Fruit fly (Drosophila melanogaster) whole organism, embryonic: ENCODE results near the gene CG32483.
A peak's percentile ranks its signal among the peaks of the same experiment; 100 is the strongest.

ENCODE experiments used
- Aef1 ChIP-seq: fragments of 200-800 bp; sonication (Bioruptor generic); IDR thresholded peaks from 3 replicates; pipeline ENCODE4 v1.3.6; 2022; ENCODE audit warnings: missing biosample characterization, missing genetic modification characterization
- Antp ChIP-seq: fragments of 200-800 bp; sonication (Bioruptor generic); optimal IDR thresholded peaks from 3 replicates; lab custom pipeline; 2016; ENCODE audit warnings: missing biosample characterization, missing genetic modification characterization
- Atf6 ChIP-seq: fragments of 200-800 bp; sonication (Bioruptor generic); IDR thresholded peaks from 2 replicates; pipeline ENCODE4 v1.3.6; 2022; ENCODE audit warnings: missing biosample characterization, missing genetic modification characterization
- CG10366 ChIP-seq: fragments of 200-800 bp; sonication (Bioruptor generic); IDR thresholded peaks from 2 replicates; pipeline ENCODE4 v1.3.6; 2022; ENCODE audit warnings: missing biosample characterization, missing genetic modification characterization
- CG10565 ChIP-seq: fragments of 200-800 bp; sonication (Bioruptor generic); optimal IDR thresholded peaks from 3 replicates; lab custom pipeline; 2016; ENCODE audit warnings: missing biosample characterization, mild to moderate bottlenecking, missing genetic modification characterization
- CG10654 ChIP-seq: fragments of 200-800 bp; sonication (Bioruptor generic); optimal IDR thresholded peaks from 2 replicates; lab custom pipeline; 2016; ENCODE audit warnings: missing biosample characterization, missing genetic modification characterization
- CG11085 ChIP-seq: fragments of 200-800 bp; sonication (Bioruptor generic); IDR thresholded peaks from 2 replicates; pipeline ENCODE4 v1.3.6; 2022; ENCODE audit warnings: missing biosample characterization, missing genetic modification characterization
- CG15696 ChIP-seq: fragments of 200-800 bp; sonication (Bioruptor generic); optimal IDR thresholded peaks from 2 replicates; lab custom pipeline; 2019; ENCODE audit warnings: missing biosample characterization, mild to moderate bottlenecking, missing genetic modification characterization, moderate library complexity
- CG16815 ChIP-seq: fragments of 200-800 bp; sonication (Bioruptor generic); optimal IDR thresholded peaks from 3 replicates; lab custom pipeline; 2017; ENCODE audit warnings: missing biosample characterization, mild to moderate bottlenecking, missing genetic modification characterization
- CG16863 ChIP-seq: fragments of 200-800 bp; sonication (Bioruptor generic); optimal IDR thresholded peaks from 3 replicates; lab custom pipeline; 2016; ENCODE audit warnings: missing biosample characterization, missing genetic modification characterization
- CG17186 ChIP-seq: fragments of 200-800 bp; sonication (Bioruptor generic); optimal IDR thresholded peaks from 3 replicates; lab custom pipeline; 2017; ENCODE audit warnings: missing biosample characterization, missing genetic modification reagents, missing genetic modification characterization
- CG17359 ChIP-seq: fragments of 200-800 bp; sonication (Bioruptor generic); optimal IDR thresholded peaks from 3 replicates; lab custom pipeline; 2018; ENCODE audit warnings: missing biosample characterization, mild to moderate bottlenecking, missing genetic modification characterization, moderate library complexity
- CG18764 ChIP-seq: fragments of 200-800 bp; sonication (Bioruptor generic); optimal IDR thresholded peaks from 3 replicates; lab custom pipeline; 2016; ENCODE audit warnings: missing biosample characterization, missing genetic modification characterization
- CG2116 ChIP-seq: fragments of 200-800 bp; sonication (Bioruptor generic); optimal IDR thresholded peaks from 3 replicates; lab custom pipeline; 2018; ENCODE audit warnings: missing biosample characterization, mild to moderate bottlenecking, missing genetic modification characterization
- CG30431 ChIP-seq: fragments of 200-800 bp; sonication (Bioruptor generic); optimal IDR thresholded peaks from 2 replicates; lab custom pipeline; 2017; ENCODE audit warnings: missing biosample characterization, missing genetic modification characterization
- CG3281 ChIP-seq: fragments of 200-800 bp; sonication (Bioruptor generic); optimal IDR thresholded peaks from 3 replicates; lab custom pipeline; 2017; ENCODE audit warnings: missing biosample characterization, mild to moderate bottlenecking, missing genetic modification characterization
- CG3407 ChIP-seq: fragments of 200-800 bp; sonication (Bioruptor generic); optimal IDR thresholded peaks from 2 replicates; lab custom pipeline; 2018; ENCODE audit warnings: missing biosample characterization, mild to moderate bottlenecking, missing genetic modification characterization
- CG4404 ChIP-seq: fragments of 200-800 bp; sonication (Bioruptor generic); IDR thresholded peaks from 2 replicates; pipeline ENCODE4 v1.3.6; 2022; ENCODE audit warnings: missing biosample characterization, missing genetic modification characterization
- CG4424 ChIP-seq: fragments of 200-800 bp; sonication (Bioruptor generic); optimal IDR thresholded peaks from 3 replicates; lab custom pipeline; 2016; ENCODE audit warnings: missing biosample characterization, missing genetic modification characterization
- CG4730 ChIP-seq: fragments of 200-800 bp; sonication (Bioruptor generic); IDR thresholded peaks from 2 replicates; pipeline ENCODE4 v1.3.6; 2022; ENCODE audit warnings: missing biosample characterization, missing genetic modification characterization
- CG8924 ChIP-seq: fragments of 200-800 bp; optimal IDR thresholded peaks from 3 replicates; lab custom pipeline; 2019; ENCODE audit warnings: missing biosample characterization, mild to moderate bottlenecking, missing genetic modification characterization, moderate library complexity
- CTCF ChIP-seq: fragments of 200-800 bp; sonication (Bioruptor generic); optimal IDR thresholded peaks from 2 replicates; lab custom pipeline; 2017; ENCODE audit warnings: missing biosample characterization, mild to moderate bottlenecking, missing genetic modification characterization, moderate library complexity
- Chrac-16 ChIP-seq: fragments of 200-800 bp; sonication (Bioruptor generic); optimal IDR thresholded peaks from 3 replicates; lab custom pipeline; 2016; ENCODE audit warnings: missing biosample characterization, missing genetic modification characterization
- D19A ChIP-seq: fragments of 200-800 bp; optimal IDR thresholded peaks from 3 replicates; lab custom pipeline; 2019; ENCODE audit warnings: missing biosample characterization, mild to moderate bottlenecking, missing genetic modification characterization, moderate library complexity
- Dp ChIP-seq: fragments of 200-800 bp; sonication (Bioruptor generic); optimal IDR thresholded peaks from 2 replicates; lab custom pipeline; 2018; ENCODE audit warnings: missing biosample characterization, mild to moderate bottlenecking, missing genetic modification characterization, moderate library complexity
- Drgx ChIP-seq: fragments of 200-800 bp; sonication (Bioruptor generic); IDR thresholded peaks from 2 replicates; pipeline ENCODE4 v1.3.6; 2022; ENCODE audit warnings: missing biosample characterization, missing genetic modification characterization
- HmgD ChIP-seq: fragments of 200-800 bp; sonication (Bioruptor generic); optimal IDR thresholded peaks from 3 replicates; lab custom pipeline; 2016; ENCODE audit warnings: missing biosample characterization, missing genetic modification characterization
- Hr51 ChIP-seq, 2 experiments: fragments of 200-800 bp; sonication (Bioruptor generic); optimal IDR thresholded peaks; 2 replicates in 1 of 2; 3 replicates in 1 of 2; lab custom pipeline; 2016 to 2018; ENCODE audit warnings: missing biosample characterization in 2 of 2, missing genetic modification characterization in 2 of 2, mild to moderate bottlenecking in 1 of 2, moderate library complexity in 1 of 2
- NC2α ChIP-seq: fragments of 200-800 bp; sonication (Bioruptor generic); optimal IDR thresholded peaks from 2 replicates; lab custom pipeline; 2016; ENCODE audit warnings: missing biosample characterization, missing genetic modification characterization
- NC2β ChIP-seq: fragments of 200-800 bp; sonication (Bioruptor generic); optimal IDR thresholded peaks from 2 replicates; lab custom pipeline; 2016; ENCODE audit warnings: missing biosample characterization, missing genetic modification characterization
- Ravus ChIP-seq: fragments of 200-800 bp; sonication (Bioruptor generic); IDR thresholded peaks from 2 replicates; pipeline ENCODE4 v1.3.6; 2022; ENCODE audit warnings: missing biosample characterization, missing genetic modification characterization
- Side ChIP-seq: fragments of 200-800 bp; sonication (Bioruptor generic); optimal IDR thresholded peaks from 2 replicates; lab custom pipeline; 2016; ENCODE audit warnings: missing biosample characterization, missing genetic modification characterization
- Sox100B ChIP-seq: fragments of 200-800 bp; sonication (Bioruptor generic); optimal IDR thresholded peaks from 3 replicates; lab custom pipeline; 2018; ENCODE audit warnings: missing biosample characterization, mild to moderate bottlenecking, missing genetic modification characterization
- Sry-β ChIP-seq: fragments of 200-800 bp; sonication (Bioruptor generic); optimal IDR thresholded peaks from 2 replicates; lab custom pipeline; 2018; ENCODE audit warnings: missing biosample characterization, mild to moderate bottlenecking, missing genetic modification characterization, moderate library complexity
- Tbp ChIP-seq: fragments of >200 bp; optimal IDR thresholded peaks from 2 replicates; lab custom pipeline; 2018; ENCODE audit warnings: missing biosample characterization, missing genetic modification characterization
- bcd ChIP-seq: fragments of 200-800 bp; sonication (Bioruptor generic); optimal IDR thresholded peaks from 2 replicates; lab custom pipeline; 2017; ENCODE audit warnings: missing biosample characterization, mild to moderate bottlenecking, missing genetic modification characterization
- ci ChIP-seq: fragments of 200-800 bp; sonication (Bioruptor generic); IDR thresholded peaks from 3 replicates; pipeline ENCODE4 v1.3.6; 2022; ENCODE audit warnings: missing biosample characterization, missing genetic modification characterization
- dan ChIP-seq: fragments of 200-800 bp; sonication (Bioruptor generic); IDR thresholded peaks from 2 replicates; pipeline ENCODE4 v1.3.6; 2022; ENCODE audit warnings: missing biosample characterization, missing genetic modification characterization
- en ChIP-seq: fragments of 200-800 bp; sonication (Bioruptor generic); optimal IDR thresholded peaks from 2 replicates; lab custom pipeline; 2016; ENCODE audit warnings: missing biosample characterization, missing genetic modification characterization
- eyg ChIP-seq: fragments of 200-800 bp; sonication (Bioruptor generic); optimal IDR thresholded peaks from 3 replicates; lab custom pipeline; 2016; ENCODE audit warnings: missing biosample characterization, missing genetic modification characterization
- fd3F ChIP-seq: fragments of 200-800 bp; sonication (Bioruptor generic); optimal IDR thresholded peaks from 2 replicates; lab custom pipeline; 2018; ENCODE audit warnings: missing biosample characterization, mild to moderate bottlenecking, missing genetic modification characterization, moderate library complexity
- gfzf ChIP-seq: fragments of 200-800 bp; sonication (Bioruptor generic); optimal IDR thresholded peaks from 2 replicates; lab custom pipeline; 2016; ENCODE audit warnings: missing biosample characterization, mild to moderate bottlenecking, missing genetic modification characterization, moderate library complexity
- gt ChIP-seq: fragments of 200-800 bp; sonication (Bioruptor generic); IDR thresholded peaks from 2 replicates; pipeline ENCODE4 v1.3.6; 2022; ENCODE audit warnings: missing biosample characterization, missing genetic modification characterization
- kni ChIP-seq: fragments of 200-800 bp; sonication (Bioruptor generic); optimal IDR thresholded peaks from 3 replicates; lab custom pipeline; 2017; ENCODE audit warnings: mild to moderate bottlenecking, missing biosample characterization, missing genetic modification reagents, missing genetic modification characterization
- nau ChIP-seq: fragments of 200-800 bp; sonication (Bioruptor generic); optimal IDR thresholded peaks from 3 replicates; lab custom pipeline; 2017; ENCODE audit warnings: missing biosample characterization, mild to moderate bottlenecking, missing genetic modification characterization, missing genetic modification reagents
- peb ChIP-seq: fragments of 200-800 bp; sonication (Bioruptor generic); IDR thresholded peaks from 2 replicates; pipeline ENCODE4 v1.3.6; 2022; ENCODE audit warnings: missing biosample characterization, missing genetic modification characterization
- pnt ChIP-seq: fragments of 200-800 bp; sonication (Bioruptor generic); optimal IDR thresholded peaks from 3 replicates; lab custom pipeline; 2016; ENCODE audit warnings: missing biosample characterization, missing genetic modification characterization
- ranshi ChIP-seq: fragments of 200-800 bp; sonication (Bioruptor generic); IDR thresholded peaks from 2 replicates; pipeline ENCODE4 v1.3.6; 2022; ENCODE audit warnings: missing biosample characterization, missing genetic modification characterization
- run ChIP-seq: fragments of 200-800 bp; sonication (Bioruptor generic); optimal IDR thresholded peaks from 3 replicates; lab custom pipeline; 2018; ENCODE audit warnings: missing biosample characterization, mild to moderate bottlenecking, missing genetic modification characterization
- shn ChIP-seq: fragments of 200-800 bp; sonication (Bioruptor generic); optimal IDR thresholded peaks from 3 replicates; lab custom pipeline; 2016; ENCODE audit warnings: missing biosample characterization, missing genetic modification characterization
- stc ChIP-seq: fragments of 200-800 bp; sonication (Bioruptor generic); IDR thresholded peaks from 2 replicates; pipeline ENCODE4 v1.3.6; 2022; ENCODE audit warnings: missing biosample characterization, missing genetic modification characterization
- twi ChIP-seq: fragments of 200-800 bp; optimal IDR thresholded peaks from 2 replicates; lab custom pipeline; 2019; ENCODE audit warnings: missing biosample characterization, mild to moderate bottlenecking, missing genetic modification characterization, moderate library complexity
- yki ChIP-seq: fragments of >200 bp; optimal IDR thresholded peaks from 3 replicates; lab custom pipeline; 2018

CG32483 gene

dm6 chr3L:680258-680657, 9.6 kb downstream of the CG32483 start, which contains the start of gene CG17129 (continued):
- TF ChIP-seq CG4424 (GFP tag; lab: Kevin White, UChicago) (peak; percentile 83), stc (GFP tag; lab: Robert Waterston, UW) (peak; percentile 84), CG4730 (peak; percentile 66), run (tag; lab: Kevin White, UChicago) (no peak), twi (tag; lab: Kevin White, UChicago) (peak; percentile 55), pnt (peak; percentile 76), bcd (peak; percentile 54), en (GFP tag; lab: Kevin White, UChicago) (peak; percentile 50), yki (lab: Kevin White, UChicago) (no peak), CG4404 (GFP tag; lab: Robert Waterston, UW) (peak; percentile 75), Atf6 (GFP tag; lab: Robert Waterston, UW) (peak; percentile 67; the same call in 1 of the 2 replicates), Ravus (GFP tag; lab: Robert Waterston, UW) (no peak), CG17359 (tag; lab: Kevin White, UChicago) (peak; percentile 77), CG16815 (peak; percentile 58), CG17186 (GFP tag; lab: Kevin White, UChicago) (peak; percentile 66), CG2116 (GFP tag; lab: Kevin White, UChicago) (peak; percentile 79), CG10565 (GFP tag; lab: Kevin White, UChicago) (no peak), gt (no peak), D19A (tag; lab: Kevin White, UChicago) (peak; percentile 40), Tbp (GFP tag; lab: Kevin White, UChicago) (no peak), Drgx (GFP tag; lab: Robert Waterston, UW) (peak; percentile 7; the same call in 1 of the 2 replicates), Sry-β (GFP tag; lab: Kevin White, UChicago) (peak; percentile 66), CG18764 (peak; percentile 61), ci (GFP tag; lab: Robert Waterston, UW) (peak; percentile 87), Side (GFP tag; lab: Kevin White, UChicago) (peak; percentile 86), Antp (GFP tag; lab: Kevin White, UChicago) (peak; percentile 81), shn (peak; percentile 78), CG11085 (GFP tag; lab: Robert Waterston, UW) (peak; percentile 54), CG10366 (GFP tag; lab: Robert Waterston, UW) (peak; percentile 67), Sox100B (peak; percentile 61), dan (GFP tag; lab: Robert Waterston, UW) (0 out of 2 replicates have a peak, but pooled peaks have one; percentile 34), fd3F (GFP tag; lab: Kevin White, UChicago) (peak; percentile 62), gfzf (GFP tag; lab: Kevin White, UChicago) (peak; percentile 25), CG8924 (tag; lab: Kevin White, UChicago) (peak; percentile 67), CG30431 (GFP tag; lab: Kevin White, UChicago) (peak; percentile 54), CG3281 (GFP tag; lab: Kevin White, UChicago) (peak; percentile 84), CG15696 (tag; lab: Kevin White, UChicago) (peak; percentile 83), Chrac-16 (GFP tag; lab: Kevin White, UChicago) (peak; percentile 64), NC2β (GFP tag; lab: Kevin White, UChicago) (peak; percentile 79), eyg (peak; percentile 65), peb (GFP tag; lab: Robert Waterston, UW) (peak; percentile 54; the same call in 1 of the 2 replicates), CTCF (GFP tag; lab: Kevin White, UChicago) (peak; percentile 12), kni (GFP tag; lab: Kevin White, UChicago) (peak; percentile 62), Aef1 (GFP tag; lab: Robert Waterston, UW) (peak; percentile 76), NC2α (GFP tag; lab: Kevin White, UChicago) (peak; percentile 38), CG10654 (GFP tag; lab: Kevin White, UChicago) (peak; percentile 66), CG16863 (peak; percentile 78), CG3407 (GFP tag; lab: Kevin White, UChicago) (peak; percentile 37), HmgD (GFP tag; lab: Kevin White, UChicago) (peak; percentile 6), Dp (peak; percentile 80), ranshi (GFP tag; lab: Robert Waterston, UW) (peak; percentile 72), nau (GFP tag; lab: Kevin White, UChicago) (no peak), Hr51 (GFP tag; optimal IDR thresholded peaks at IDR 0.05; lab: Kevin White, UChicago) (peak; percentile 50 to 61)
